Worm (Caenorhabditis elegans): ENCODE measurements around the gene ZK813.3.

DNA sequence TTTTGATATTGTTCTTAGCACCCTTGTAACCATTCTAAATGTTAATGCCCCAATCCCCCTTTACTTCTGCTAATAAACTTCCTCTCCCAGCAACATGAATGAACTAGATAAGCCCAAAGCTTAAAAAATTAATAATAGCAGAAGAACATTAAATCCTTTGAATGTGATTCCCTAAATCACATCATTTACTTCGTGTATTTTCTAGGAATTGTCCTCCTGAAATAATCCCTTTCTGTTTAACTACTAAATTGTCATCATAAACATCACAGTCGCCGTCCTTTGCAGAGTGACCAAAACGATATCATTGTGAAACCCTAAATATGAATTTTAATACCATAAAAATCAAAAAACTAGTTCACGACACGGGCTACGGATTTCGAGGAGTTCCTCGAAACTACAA, 25.6 kb upstream of the ZK813.3 start:
- TF ChIP-seq nhr-11 (tag; optimal IDR thresholded peaks at IDR 0.05) (no peak), eor-1 (tag; optimal IDR thresholded peaks at IDR 0.05) (no peak), nfya-1 (tag; optimal IDR thresholded peaks at IDR 0.05; ENCODE audit: insufficient read depth) (no peak), skn-1 (tag; optimal IDR thresholded peaks at IDR 0.05) (no peak), nhr-76 (tag; optimal IDR thresholded peaks at IDR 0.05) (no peak), ztf-4 (tag; optimal IDR thresholded peaks at IDR 0.05) (no peak), egl-27 (tag; optimal IDR thresholded peaks at IDR 0.05) (no peak), ztf-11 (tag; optimal IDR thresholded peaks at IDR 0.05) (no peak)

Measured in whole organism, L3 larva.